Worm (Caenorhabditis elegans): ENCODE results near the gene clec-182.

Gene clec-182

ce11 chrIV:8798255-8798654, at the start of gene clec-182:
Gene clec-182, minus strand, starts transcription at chrIV:8798355.
- no peak for TF ChIP-seq ama-1 (optimal IDR thresholded peaks at IDR 0.05)
- no peak for TF ChIP-seq pros-1 (tag; optimal IDR thresholded peaks at IDR 0.05)
- TF ChIP-seq sox-4 (tag; optimal IDR thresholded peaks at IDR 0.05), result no peak

ce11 chrIV:8847918-8848317, 49.8 kb upstream of the clec-182 start, which contains the start of gene col-118:
Gene col-118, plus strand, starts transcription at chrIV:8848218.
- no peak for TF ChIP-seq pax-1 (tag; optimal IDR thresholded peaks at IDR 0.05)
- TF ChIP-seq T23F11.4 (GFP tag; optimal IDR thresholded peaks at IDR 0.05), result no peak
- no peak for TF ChIP-seq hlh-15 (tag; optimal IDR thresholded peaks at IDR 0.05)

- TF ChIP-seq elt-2 (tag; optimal IDR thresholded peaks at IDR 0.05), result peak; percentile 59
- TF ChIP-seq sdc-2 (tag; optimal IDR thresholded peaks at IDR 0.05), result no peak
These were observed 47.8 kb upstream of the clec-182 start for ce11 chrIV:8845922-8846321.

- TF ChIP-seq odd-2 (tag; optimal IDR thresholded peaks at IDR 0.05) (no peak), unc-86 (tag; optimal IDR thresholded peaks at IDR 0.05) (no peak), T23F11.4 (GFP tag; optimal IDR thresholded peaks at IDR 0.05) (no peak), K02D7.2 (tag; optimal IDR thresholded peaks at IDR 0.05) (no peak), hlh-30 (tag; optimal IDR thresholded peaks at IDR 0.05; ENCODE audit: insufficient read depth) (no peak), sox-2 (GFP tag; IDR thresholded peaks at IDR 0.05) (no peak), nhr-11 (tag; optimal IDR thresholded peaks at IDR 0.05) (no peak), lin-11 (tag; optimal IDR thresholded peaks at IDR 0.05) (no peak), che-1 (tag; optimal IDR thresholded peaks at IDR 0.05) (no peak), ahr-1 (tag; optimal IDR thresholded peaks at IDR 0.05) (no peak), pha-2 (tag; optimal IDR thresholded peaks at IDR 0.05) (no peak), ceh-9 (tag; optimal IDR thresholded peaks at IDR 0.05) (no peak), pqm-1 (tag; optimal IDR thresholded peaks at IDR 0.05) (no peak), elt-2 (tag; optimal IDR thresholded peaks at IDR 0.05) (no peak), Y22D7AL.16 (tag; optimal IDR thresholded peaks at IDR 0.05) (no peak), ttx-3 (tag; optimal IDR thresholded peaks at IDR 0.05) (no peak), ceh-14 (tag; optimal IDR thresholded peaks at IDR 0.05) (no peak), ets-4 (tag; optimal IDR thresholded peaks at IDR 0.05) (no peak), rnt-1 (tag; optimal IDR thresholded peaks at IDR 0.05) (no peak), ama-1 (optimal IDR thresholded peaks at IDR 0.05) (no peak)
These were observed 46.3 kb upstream of the clec-182 start, which contains the start of gene T11B7.2 for ce11 chrIV:8844457-8844856. Gene T11B7.2, minus strand, starts transcription at chrIV:8844557.

- TF ChIP-seq dve-1 (tag; optimal IDR thresholded peaks at IDR 0.05), result no peak
- no peak for TF ChIP-seq fax-1 (tag; optimal IDR thresholded peaks at IDR 0.05)
- TF ChIP-seq sox-4 (tag; optimal IDR thresholded peaks at IDR 0.05), result no peak
These were observed 42.1 kb upstream of the clec-182 start, which contains the start of the genes T28C6.11 and T11B7.1 for ce11 chrIV:8840161-8840765. Gene T28C6.11, minus strand, starts transcription at chrIV:8840261. Gene T11B7.1, plus strand, starts transcription at chrIV:8840715.

- TF ChIP-seq rnt-1 (tag; optimal IDR thresholded peaks at IDR 0.05) (no peak), ceh-9 (tag; optimal IDR thresholded peaks at IDR 0.05) (no peak), tbx-7 (tag; optimal IDR thresholded peaks at IDR 0.05) (no peak), dve-1 (tag; optimal IDR thresholded peaks at IDR 0.05) (peak; percentile 5), ref-2 (tag; optimal IDR thresholded peaks at IDR 0.05) (no peak)
These were observed 32.4 kb upstream of the clec-182 start, which contains the start of gene T28C6.8 for ce11 chrIV:8830591-8830990. Gene T28C6.8, minus strand, starts transcription at chrIV:8830727.

ce11 chrIV:8827500-8827899, 29.3 kb upstream of the clec-182 start, which contains the start of gene T28C6.7:
Gene T28C6.7, plus strand, starts transcription at chrIV:8827800.
- TF ChIP-seq unc-86 (tag; optimal IDR thresholded peaks at IDR 0.05), result no peak
- TF ChIP-seq T23F11.4 (GFP tag; optimal IDR thresholded peaks at IDR 0.05), result no peak
- TF ChIP-seq pax-1 (tag; optimal IDR thresholded peaks at IDR 0.05), result no peak
- no peak for TF ChIP-seq ceh-19 (GFP tag; optimal IDR thresholded peaks at IDR 0.05)
- TF ChIP-seq eyg-1 (tag; optimal IDR thresholded peaks at IDR 0.05), result no peak
- no peak for TF ChIP-seq ztf-16 (tag; optimal IDR thresholded peaks at IDR 0.05)
- TF ChIP-seq ceh-34 (tag; optimal IDR thresholded peaks at IDR 0.05), result no peak
- no peak for TF ChIP-seq ceh-31 (tag; optimal IDR thresholded peaks at IDR 0.05)
- no peak for TF ChIP-seq mec-3 (tag; optimal IDR thresholded peaks at IDR 0.05; ENCODE audit: borderline replicate concordance)
- no peak for TF ChIP-seq dmd-4 (tag; optimal IDR thresholded peaks at IDR 0.05; ENCODE audit: borderline replicate concordance)
- no peak for TF ChIP-seq F13H6.1 (tag; optimal IDR thresholded peaks at IDR 0.05)
- TF ChIP-seq lin-11 (tag; optimal IDR thresholded peaks at IDR 0.05), result no peak
- TF ChIP-seq ceh-24 (tag; optimal IDR thresholded peaks at IDR 0.05), result no peak
- no peak for TF ChIP-seq lim-6 (tag; optimal IDR thresholded peaks at IDR 0.05)
- TF ChIP-seq C08G9.2 (tag; optimal IDR thresholded peaks at IDR 0.05), result no peak
